Fruit fly (Drosophila melanogaster): ENCODE data around the gene UQCR-14L.

UQCR-14L gene

dm6 chr3R:28293748-28294147, at the start of gene UQCR-14L:
Gene UQCR-14L (plus strand): TSS chr3R:28294048.
- TF ChIP-seq Smox (GFP tag; optimal IDR thresholded peaks at IDR 0.05), result no peak
- TF ChIP-seq svp (GFP tag), result peak; percentile 35

DNA sequence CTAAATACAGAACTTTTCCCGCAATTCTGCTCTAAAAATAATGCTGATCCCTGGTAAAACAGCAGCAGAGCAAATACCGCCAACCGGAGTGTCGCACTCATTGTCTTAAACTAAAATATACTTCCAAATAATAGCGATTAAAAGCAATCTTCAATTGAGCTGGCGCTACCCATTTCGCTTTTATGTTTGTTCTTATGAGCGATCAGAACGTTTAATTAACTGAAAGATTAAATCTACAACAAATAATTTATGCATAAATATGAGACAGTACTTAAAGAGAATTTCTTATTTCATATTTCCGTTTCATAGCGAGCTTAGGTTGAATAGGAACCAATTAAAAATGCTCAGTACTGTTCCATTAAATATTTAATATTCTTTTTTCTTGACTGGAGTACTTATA, 30.3 kb upstream of the UQCR-14L start, which contains the start of gene CG43125:
Gene CG43125 (minus strand): TSS at position 101 of the 400 bp plus-strand sequence.
- TF ChIP-seq net (GFP tag; optimal IDR thresholded peaks at IDR 0.05), result no peak
- TF ChIP-seq esn (GFP tag; optimal IDR thresholded peaks at IDR 0.05), result no peak
- no peak for TF ChIP-seq Hr38 (GFP tag; optimal IDR thresholded peaks at IDR 0.05)
- TF ChIP-seq OdsH (GFP tag; optimal IDR thresholded peaks at IDR 0.05), result no peak
- TF ChIP-seq CG6792 (GFP tag; optimal IDR thresholded peaks at IDR 0.05), result no peak
- no peak for TF ChIP-seq CG3032 (tag; optimal IDR thresholded peaks at IDR 0.05)
- no peak for TF ChIP-seq lz (GFP tag; optimal IDR thresholded peaks at IDR 0.05)
- TF ChIP-seq Ets21C (GFP tag; optimal IDR thresholded peaks at IDR 0.05), result no peak
- TF ChIP-seq CG8119 (GFP tag; IDR thresholded peaks at IDR 0.05), result no peak
- TF ChIP-seq Eip78C (GFP tag), result no peak
- TF ChIP-seq vri (GFP tag; optimal IDR thresholded peaks at IDR 0.05), result no peak
- no peak for TF ChIP-seq topi (GFP tag; optimal IDR thresholded peaks at IDR 0.05)
- no peak for TF ChIP-seq CG31627 (GFP tag; optimal IDR thresholded peaks at IDR 0.05)
- TF ChIP-seq CG6276 (GFP tag; optimal IDR thresholded peaks at IDR 0.05), result no peak
- no peak for TF ChIP-seq CG10631 (GFP tag; optimal IDR thresholded peaks at IDR 0.05)

DNA sequence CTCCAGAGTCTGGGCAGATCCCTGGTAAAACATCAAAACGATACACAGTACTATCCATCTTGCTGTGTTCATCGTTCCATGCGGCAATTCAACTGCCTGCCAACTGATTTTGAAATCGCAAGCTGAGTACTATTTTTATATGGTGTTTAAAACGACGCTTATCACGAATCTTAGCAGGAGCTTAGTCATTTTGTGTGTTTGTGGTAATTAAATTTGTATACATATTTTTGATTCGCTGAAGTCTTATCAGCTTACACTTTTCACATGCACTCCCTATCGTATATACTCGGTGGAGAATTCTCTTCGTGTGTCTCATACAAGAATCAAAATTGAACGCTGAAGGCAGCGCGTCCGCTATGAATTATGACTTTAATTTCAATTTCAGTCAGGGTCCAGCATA, 29.2 kb upstream of the UQCR-14L start, which contains the start of gene CG43124:
Gene CG43124 (minus strand): TSS at position 101 of the 400 bp plus-strand sequence.
- TF ChIP-seq svp (GFP tag), result peak; percentile 59
- TF ChIP-seq CG6854 (GFP tag; optimal IDR thresholded peaks at IDR 0.05), result no peak

dm6 chr3R:28282280-28282679, 11.6 kb upstream of the UQCR-14L start, which contains the start of gene CG34436:
Gene CG34436 (plus strand): TSS chr3R:28282580.
- TF ChIP-seq CG1621 (tag; optimal IDR thresholded peaks at IDR 0.05), result no peak
- peak; percentile 75 for TF ChIP-seq svp (GFP tag)
- no peak for TF ChIP-seq ss (GFP tag; optimal IDR thresholded peaks at IDR 0.05)

DNA sequence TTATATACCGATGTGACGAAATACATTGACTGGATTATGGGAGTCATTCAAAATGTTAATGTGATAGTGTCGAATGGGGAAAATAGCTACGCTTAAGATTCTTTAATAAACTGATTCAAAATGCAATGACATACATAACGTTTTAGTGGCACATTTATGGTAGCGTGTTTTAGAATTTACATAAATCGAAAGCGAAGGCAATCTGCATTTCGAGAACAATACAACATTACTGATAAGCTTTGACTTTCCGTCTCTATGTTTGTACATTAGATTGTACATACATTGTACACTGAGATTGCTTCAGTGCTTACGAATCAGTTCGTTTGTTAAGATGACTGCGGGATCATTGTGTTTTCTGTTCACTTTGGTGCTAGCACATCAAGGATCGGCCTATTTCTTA, 10.4 kb upstream of the UQCR-14L start, which contains the start of gene CG34437:
Gene CG34437 (plus strand): TSS at position 301 of the 400 bp plus-strand sequence.
- TF ChIP-seq CG6163 (GFP tag; IDR thresholded peaks at IDR 0.05) (no peak), svp (GFP tag) (peak; percentile 2), CG15336 (GFP tag; IDR thresholded peaks at IDR 0.05) (no peak), Hr39 (GFP tag; optimal IDR thresholded peaks at IDR 0.05) (no peak), fd59A (GFP tag; optimal IDR thresholded peaks at IDR 0.05) (no peak), net (GFP tag; optimal IDR thresholded peaks at IDR 0.05) (no peak), cyc (GFP tag; optimal IDR thresholded peaks at IDR 0.05) (no peak)

DNA sequence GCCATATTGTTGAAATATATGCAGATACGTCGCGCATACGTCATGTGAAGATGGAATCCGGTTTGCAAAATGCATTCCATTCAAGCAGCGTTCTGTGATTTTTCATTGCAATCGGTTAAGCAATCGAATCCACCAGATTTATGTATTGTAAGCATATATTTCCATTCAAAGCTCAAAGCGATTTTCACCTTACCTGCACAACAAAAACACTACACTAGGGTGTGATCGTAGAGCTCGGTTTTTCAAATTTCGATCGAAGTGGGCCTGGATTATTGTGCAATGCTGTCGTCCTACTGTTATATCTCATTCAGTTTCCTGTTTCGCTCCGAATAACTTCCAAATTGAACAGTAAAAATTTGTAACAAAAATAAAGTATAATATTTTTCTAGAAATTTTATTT, 2.8 kb upstream of the UQCR-14L start, which contains the start of gene Mst98Ca:
Gene Mst98Ca (plus strand): TSS at position 301 of the 400 bp plus-strand sequence.
- TF ChIP-seq Sox102F (GFP tag; optimal IDR thresholded peaks at IDR 0.05), result no peak
- no peak for TF ChIP-seq CG6854 (GFP tag; optimal IDR thresholded peaks at IDR 0.05)
- TF ChIP-seq fd59A (GFP tag; optimal IDR thresholded peaks at IDR 0.05), result no peak
- TF ChIP-seq CG34406 (GFP tag; optimal IDR thresholded peaks at IDR 0.05), result no peak
- TF ChIP-seq CG10631 (GFP tag; optimal IDR thresholded peaks at IDR 0.05), result no peak
- TF ChIP-seq Sox14 (GFP tag; optimal IDR thresholded peaks at IDR 0.05), result no peak
- no peak for TF ChIP-seq CG15336 (GFP tag; IDR thresholded peaks at IDR 0.05)
- no peak for TF ChIP-seq esn (GFP tag; optimal IDR thresholded peaks at IDR 0.05)
- TF ChIP-seq CG4318 (GFP tag; optimal IDR thresholded peaks at IDR 0.05), result no peak
- TF ChIP-seq Smox (GFP tag; optimal IDR thresholded peaks at IDR 0.05), result no peak
- TF ChIP-seq CG16779 (tag; optimal IDR thresholded peaks at IDR 0.05), result no peak
- no peak for TF ChIP-seq Hr4 (GFP tag; optimal IDR thresholded peaks at IDR 0.05)
- no peak for TF ChIP-seq Ets96B (tag; optimal IDR thresholded peaks at IDR 0.05)
- TF ChIP-seq CG9139 (GFP tag; optimal IDR thresholded peaks at IDR 0.05), result no peak
- TF ChIP-seq Eip93F (GFP tag; optimal IDR thresholded peaks at IDR 0.05), result no peak
- no peak for TF ChIP-seq CG11762 (GFP tag; optimal IDR thresholded peaks at IDR 0.05; ENCODE audit: insufficient read depth)
- no peak for TF ChIP-seq Eip75B (GFP tag; optimal IDR thresholded peaks at IDR 0.05)
